Worm (Caenorhabditis elegans) whole organism, young adult: ENCODE results near the gene wdr-46.

Experiments used
- F55B11.4 ChIP-seq: sonication (generic microtip); optimal IDR thresholded peaks from 2 replicates; lab custom pipeline; 2016; ENCODE audit warnings: missing compliant biosample characterization, missing genetic modification characterization, borderline replicate concordance; ENCODE audit not compliant: insufficient read depth
- F57A8.1 ChIP-seq: fragments of 200-800 bp; sonication (Bioruptor generic); optimal IDR thresholded peaks from 2 replicates; lab custom pipeline; 2018; ENCODE audit warnings: mild to moderate bottlenecking, missing genetic modification characterization, moderate library complexity, missing compliant biosample characterization
- attf-5 ChIP-seq: fragments of 200-800 bp; sonication (Bioruptor generic); optimal IDR thresholded peaks from 2 replicates; lab custom pipeline; 2018; ENCODE audit warnings: mild to moderate bottlenecking, missing genetic modification characterization, missing compliant biosample characterization
- ceh-40 ChIP-seq: fragments of 200-800 bp; sonication (Bioruptor generic); IDR thresholded peaks from 2 replicates; pipeline ENCODE4 v1.3.6; 2022; ENCODE audit warnings: missing genetic modification characterization, missing compliant biosample characterization
- dpff-1 ChIP-seq: sonication (generic microtip); optimal IDR thresholded peaks from 2 replicates; lab custom pipeline; 2017; ENCODE audit warnings: mild to moderate bottlenecking, missing genetic modification characterization, missing compliant biosample characterization
- pbrm-1 ChIP-seq: fragments of 200-800 bp; sonication (Bioruptor generic); IDR thresholded peaks from 2 replicates; pipeline ENCODE4 v1.3.6; 2022; ENCODE audit warnings: missing genetic modification reagents, missing genetic modification characterization, missing compliant biosample characterization
- pha-4 ChIP-seq: fragments of 150-350 bp; sonication (generic microtip); optimal IDR thresholded peaks from 2 replicates; lab custom pipeline; 2014; ENCODE audit warnings: missing biosample characterization, missing genetic modification reagents, missing genetic modification characterization
- rcor-1 ChIP-seq: fragments of 200-800 bp; sonication (Bioruptor generic); IDR thresholded peaks from 2 replicates; pipeline ENCODE4 v1.3.6; 2022; ENCODE audit warnings: missing genetic modification reagents, missing genetic modification characterization, missing compliant biosample characterization
- tbx-9 ChIP-seq: sonication (generic microtip); optimal IDR thresholded peaks from 2 replicates; lab custom pipeline; 2016; ENCODE audit warnings: borderline replicate concordance, missing genetic modification characterization, inconsistent platforms, missing compliant biosample characterization

- TF ChIP-seq F57A8.1 (GFP tag; lab: Kevin White, UChicago) (no peak), attf-5 (GFP tag; lab: Kevin White, UChicago) (peak; percentile 3), dpff-1 (tag; lab: Kevin White, UChicago) (no peak), pha-4 (tag; lab: Kevin White, UChicago) (no peak), F55B11.4 (tag; lab: Kevin White, UChicago) (no peak), ceh-40 (GFP tag; lab: Robert Waterston, UW) (no peak), tbx-9 (tag; lab: Kevin White, UChicago) (no peak), rcor-1 (no peak), pbrm-1 (GFP tag; lab: Robert Waterston, UW) (no peak)
These were observed 41.2 kb upstream of the wdr-46 start, which contains the start of gene ufd-1 for ce11 chrIV:12330840-12331359.
